Worm (Caenorhabditis elegans): ENCODE results near the gene T07G12.5.

The T07G12.5 gene

DNA sequence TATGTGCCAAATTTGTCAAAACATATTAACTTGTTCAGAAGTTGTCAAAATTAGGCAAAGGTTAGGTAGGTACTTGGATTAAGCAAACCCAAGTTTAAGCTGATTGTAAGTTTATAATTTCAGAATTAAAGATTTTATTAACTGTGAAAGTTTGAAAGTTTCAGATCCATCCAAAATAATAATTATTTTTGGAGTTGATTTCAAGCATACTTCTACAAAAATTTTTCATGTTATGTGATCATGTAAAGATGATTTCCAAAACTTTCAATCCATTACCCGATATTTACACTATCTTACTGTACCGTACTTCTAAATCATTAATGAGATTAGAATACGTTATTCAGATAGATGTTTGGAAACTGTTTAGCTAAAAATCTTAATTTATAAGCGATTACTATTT lies 19.7 kb upstream of the T07G12.5 start:
- TF ChIP-seq aha-1 (tag), result peak; percentile 97
- TF ChIP-seq unc-62 (GFP tag; optimal IDR thresholded peaks at IDR 0.05 in 1 of 2), result no peak
- no peak for TF ChIP-seq unc-62 (tag; optimal IDR thresholded peaks at IDR 0.05)
- no peak for TF ChIP-seq ces-1 (GFP tag; optimal IDR thresholded peaks at IDR 0.05)

DNA sequence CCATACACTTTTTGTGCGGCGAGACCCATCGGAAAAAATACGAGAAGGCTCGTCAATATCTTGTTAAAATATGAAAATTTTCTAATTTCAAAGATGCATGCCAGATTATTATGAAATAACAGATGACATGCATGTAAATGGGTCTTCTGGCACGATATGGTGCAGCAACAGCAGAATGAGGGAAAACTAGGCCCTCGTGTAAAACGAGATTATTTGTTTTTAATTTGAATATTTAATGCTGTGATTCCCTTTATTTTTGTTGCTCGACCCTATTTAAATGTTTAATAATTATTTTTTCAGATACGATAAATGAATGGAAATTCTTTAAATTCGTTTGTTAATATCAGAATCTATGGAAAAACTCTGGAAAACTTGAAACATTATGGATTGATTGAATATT lies 16.7 kb upstream of the T07G12.5 start, which contains the start of gene him-8:
Gene him-8, plus strand, starts transcription at position 301 of the 400 bp plus-strand sequence.
- no peak for TF ChIP-seq pqm-1 (tag; optimal IDR thresholded peaks at IDR 0.05)
- no peak for TF ChIP-seq aly-2 (tag; optimal IDR thresholded peaks at IDR 0.05)
- TF ChIP-seq nhr-42 (GFP tag; IDR thresholded peaks at IDR 0.05), result no peak
- TF ChIP-seq mdl-1 (tag; optimal IDR thresholded peaks at IDR 0.05), result no peak
- TF ChIP-seq hmg-1.1 (GFP tag; IDR thresholded peaks at IDR 0.05), result no peak
- no peak for TF ChIP-seq tag-97 (GFP tag; IDR thresholded peaks at IDR 0.05)
- no peak for TF ChIP-seq dmd-6 (GFP tag; IDR thresholded peaks at IDR 0.05)

DNA sequence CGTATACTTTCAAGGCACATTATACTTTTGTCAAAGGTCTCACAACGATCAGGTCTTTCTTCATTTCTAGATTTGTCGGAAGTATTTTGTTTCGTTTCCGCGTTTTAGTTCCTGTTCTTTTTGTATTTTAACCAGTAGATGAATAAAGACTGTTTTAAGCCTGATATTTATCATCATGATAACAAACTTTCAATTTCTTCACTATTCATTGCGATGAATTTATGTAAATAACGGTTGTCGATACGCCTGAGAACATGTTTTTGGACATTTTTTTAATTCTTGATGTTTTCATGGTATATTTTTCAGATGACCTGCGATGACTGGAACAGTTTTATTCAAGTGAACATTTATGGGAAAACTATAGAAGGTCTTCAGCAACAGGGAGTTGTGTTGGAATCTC lies 13.5 kb upstream of the T07G12.5 start, which contains the start of gene zim-3:
Gene zim-3, plus strand, starts transcription at position 301 of the 400 bp plus-strand sequence.
- TF ChIP-seq aha-1 (tag) (no peak), ztf-7 (tag; optimal IDR thresholded peaks at IDR 0.05) (no peak)

DNA sequence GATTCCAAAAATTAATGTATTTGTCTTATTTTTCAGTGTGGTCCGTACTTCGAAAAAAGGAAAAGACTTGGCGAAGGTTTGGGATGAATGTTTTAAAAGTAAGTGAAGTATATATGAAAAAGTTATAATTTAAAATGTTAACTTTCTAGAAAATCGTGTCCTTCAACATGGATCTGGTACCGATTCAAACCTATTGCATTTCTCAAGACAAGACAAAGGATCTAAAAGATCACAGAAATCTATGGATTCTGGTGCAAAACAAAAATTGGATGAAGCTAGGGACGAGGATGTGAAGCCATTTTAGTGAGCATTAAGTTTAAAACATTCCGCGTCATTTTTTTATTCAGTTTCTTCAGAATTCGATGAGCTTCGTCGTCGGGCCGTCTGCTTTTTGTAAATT lies 10.0 kb upstream of the T07G12.5 start, which contains the start of gene zim-2:
Gene zim-2, plus strand, starts transcription at position 301 of the 400 bp plus-strand sequence.
- TF ChIP-seq unc-62 (GFP tag; optimal IDR thresholded peaks at IDR 0.05 in 1 of 2) (peak in 1 of 2 experiments; percentile 43), unc-62 (tag; optimal IDR thresholded peaks at IDR 0.05) (no peak), nhr-28 (tag; optimal IDR thresholded peaks at IDR 0.05) (no peak)

DNA sequence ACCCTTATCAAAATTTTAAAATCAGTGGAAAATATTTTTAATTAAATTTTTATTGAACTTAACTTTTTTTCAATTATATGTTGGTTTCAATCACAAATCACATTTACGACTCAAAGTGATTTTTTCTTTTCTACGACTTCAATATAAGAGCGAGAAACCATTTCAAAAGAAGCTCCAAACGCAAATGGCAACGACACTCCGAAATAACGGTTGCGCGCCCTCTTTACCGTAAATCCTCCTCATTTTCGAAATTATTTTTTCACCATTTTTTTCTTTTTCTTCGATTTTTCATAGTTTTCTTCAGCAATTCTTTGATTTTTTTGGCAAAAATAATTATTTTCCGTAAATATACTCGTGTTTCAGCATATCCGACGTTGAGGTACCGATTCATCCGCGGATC lies 8.1 kb upstream of the T07G12.5 start:
- peak; percentile 97 for TF ChIP-seq Y48G9A.11 (GFP tag; IDR thresholded peaks at IDR 0.05)

DNA sequence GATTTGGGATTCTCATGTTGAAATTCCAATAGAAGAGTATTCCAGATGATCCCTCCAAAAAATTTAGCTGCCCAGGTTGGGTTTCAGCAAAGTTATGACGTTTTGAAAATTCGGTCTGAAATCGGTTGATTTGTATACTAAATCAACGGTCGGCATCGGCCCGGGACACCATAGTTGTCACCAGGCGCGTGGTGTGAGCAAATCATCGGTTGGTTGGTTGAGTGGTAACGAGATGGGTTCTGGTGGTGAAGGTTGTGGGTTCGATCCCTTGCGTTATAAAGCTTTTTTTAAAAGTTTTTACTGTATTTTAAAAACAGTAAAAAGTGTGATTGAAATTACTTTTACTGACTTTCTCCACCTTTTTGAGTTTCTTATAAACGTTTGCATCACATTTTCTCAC lies 3.6 kb upstream of the T07G12.5 start:
- TF ChIP-seq arid-1 (GFP tag; conservative IDR thresholded peaks at IDR 0.05) (0 out of 2 replicates have a peak, but pooled peaks have one; percentile 30), Y48G9A.11 (GFP tag; IDR thresholded peaks at IDR 0.05) (peak; percentile 62; the same call in 1 of the 2 replicates), vab-7 (GFP tag; IDR thresholded peaks at IDR 0.05) (peak; percentile 66), dmd-8 (GFP tag; IDR thresholded peaks at IDR 0.05) (0 out of 2 replicates have a peak, but pooled peaks have one; percentile 52), lim-7 (GFP tag; IDR thresholded peaks at IDR 0.05) (peak; percentile 70; the same call in 1 of the 2 replicates)

DNA sequence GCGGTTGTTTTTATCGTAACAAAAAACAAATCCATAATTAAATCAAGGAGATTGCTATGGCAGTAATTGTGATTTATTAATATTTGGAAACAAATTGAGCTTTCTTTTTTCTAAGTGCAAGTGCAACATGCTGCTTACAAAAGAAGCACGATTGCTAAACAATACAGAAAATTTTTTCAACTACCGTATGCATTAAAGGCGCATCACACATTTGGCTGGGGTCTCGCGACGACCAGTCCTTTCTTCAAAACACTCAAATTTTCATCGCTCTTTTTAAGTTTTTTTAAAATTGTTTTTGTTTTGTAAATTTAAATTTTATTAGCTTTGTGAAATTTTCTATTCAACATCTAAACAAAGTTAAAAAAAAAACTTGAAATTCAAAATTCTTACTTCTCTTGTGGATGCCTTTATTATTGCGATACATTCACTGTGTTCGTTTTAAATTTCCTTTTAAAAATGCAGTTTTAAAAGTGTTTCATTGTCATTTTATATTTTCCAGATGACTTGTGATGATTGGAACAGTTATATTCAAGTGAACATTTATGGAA lies 1.7 kb upstream of the T07G12.5 start, which contains the start of gene zim-1:
Gene zim-1, plus strand, starts transcription at position 498 of the 548 bp plus-strand sequence.
- TF ChIP-seq ceh-82 (tag; optimal IDR thresholded peaks at IDR 0.05) (no peak), ztf-11 (tag; optimal IDR thresholded peaks at IDR 0.05) (no peak), gei-8 (GFP tag; optimal IDR thresholded peaks at IDR 0.05) (no peak), attf-4 (tag; optimal IDR thresholded peaks at IDR 0.05) (no peak), tra-1 (GFP tag; IDR thresholded peaks at IDR 0.05) (no peak), zip-11 (GFP tag; IDR thresholded peaks at IDR 0.05) (no peak), snpc-1.2 (GFP tag; IDR thresholded peaks at IDR 0.05) (no peak), ama-1 (optimal IDR thresholded peaks at IDR 0.05) (no peak), daf-8 (GFP tag; IDR thresholded peaks at IDR 0.05) (no peak), nhr-42 (GFP tag; IDR thresholded peaks at IDR 0.05) (no peak), mdt-29 (GFP tag; IDR thresholded peaks at IDR 0.05) (no peak), php-3 (GFP tag; IDR thresholded peaks at IDR 0.05) (no peak), mxl-2 (GFP tag; conservative IDR thresholded peaks at IDR 0.05) (no peak), nhr-41 (GFP tag; IDR thresholded peaks at IDR 0.05) (no peak), sdz-12 (GFP tag; optimal IDR thresholded peaks at IDR 0.05) (no peak), unc-39 (tag; optimal IDR thresholded peaks at IDR 0.05) (no peak), lin-1 (GFP tag; IDR thresholded peaks at IDR 0.05) (no peak), F44E2.7 (GFP tag; IDR thresholded peaks at IDR 0.05) (no peak), lin-15B (tag; optimal IDR thresholded peaks at IDR 0.05) (no peak), spr-3 (GFP tag; optimal IDR thresholded peaks at IDR 0.05) (no peak)

Measured in whole organism, L4 larva.